Fruit fly (Drosophila melanogaster) whole organism, embryonic: ENCODE data around the gene Snmp2.

ENCODE experiments used
- Abd-B ChIP-seq: fragments of 200-800 bp; sonication (Bioruptor generic); optimal IDR thresholded peaks from 2 replicates; lab custom pipeline; 2018; ENCODE audit warnings: missing biosample characterization, mild to moderate bottlenecking, missing genetic modification characterization, moderate library complexity
- Ada2b ChIP-seq: fragments of 200-800 bp; sonication (Bioruptor generic); IDR thresholded peaks from 2 replicates; pipeline ENCODE4 v1.3.6; 2022; ENCODE audit warnings: missing biosample characterization, missing genetic modification characterization
- Adf1 ChIP-seq: fragments of 200-800 bp; sonication (Bioruptor generic); IDR thresholded peaks from 2 replicates; pipeline ENCODE4 v1.3.6; 2022; ENCODE audit warnings: missing biosample characterization, missing genetic modification characterization
- Antp ChIP-seq: fragments of 200-800 bp; sonication (Bioruptor generic); optimal IDR thresholded peaks from 3 replicates; lab custom pipeline; 2016; ENCODE audit warnings: missing biosample characterization, missing genetic modification characterization
- Asciz ChIP-seq: fragments of 200-800 bp; sonication (Bioruptor generic); optimal IDR thresholded peaks from 2 replicates; lab custom pipeline; 2017; ENCODE audit warnings: missing biosample characterization, mild to moderate bottlenecking, missing genetic modification characterization, missing genetic modification reagents
- Bdp1 ChIP-seq: fragments of 200-800 bp; sonication (Bioruptor generic); optimal IDR thresholded peaks from 3 replicates; lab custom pipeline; 2016; ENCODE audit warnings: missing biosample characterization, missing genetic modification characterization
- CG10321 ChIP-seq: fragments of 200-800 bp; sonication (Bioruptor generic); IDR thresholded peaks from 2 replicates; pipeline ENCODE4 v1.3.6; 2022; ENCODE audit warnings: missing biosample characterization, missing genetic modification characterization
- CG10979 ChIP-seq: fragments of 200-800 bp; sonication (Bioruptor generic); optimal IDR thresholded peaks from 2 replicates; lab custom pipeline; 2018; ENCODE audit warnings: missing biosample characterization, mild to moderate bottlenecking, missing genetic modification characterization, moderate library complexity
- CG15073 ChIP-seq: fragments of 200-800 bp; sonication (Bioruptor generic); optimal IDR thresholded peaks from 2 replicates; lab custom pipeline; 2016; ENCODE audit warnings: missing biosample characterization, missing genetic modification characterization
- CG1529 ChIP-seq: fragments of 200-800 bp; sonication (Bioruptor generic); optimal IDR thresholded peaks from 3 replicates; lab custom pipeline; 2018; ENCODE audit warnings: missing biosample characterization, missing genetic modification characterization
- CG1602 ChIP-seq: fragments of 200-800 bp; sonication (Bioruptor generic); optimal IDR thresholded peaks from 3 replicates; lab custom pipeline; 2016; ENCODE audit warnings: missing biosample characterization, missing genetic modification characterization
- CG16863 ChIP-seq: fragments of 200-800 bp; sonication (Bioruptor generic); optimal IDR thresholded peaks from 3 replicates; lab custom pipeline; 2016; ENCODE audit warnings: missing biosample characterization, missing genetic modification characterization
- CG17328 ChIP-seq: fragments of 200-800 bp; sonication (Bioruptor generic); IDR thresholded peaks from 2 replicates; pipeline ENCODE4 v1.3.6; 2022; ENCODE audit warnings: missing biosample characterization, missing genetic modification characterization
- CG18262 ChIP-seq: fragments of 200-800 bp; optimal IDR thresholded peaks from 3 replicates; lab custom pipeline; 2019; ENCODE audit warnings: missing biosample characterization, mild to moderate bottlenecking, missing genetic modification characterization, moderate library complexity
- CG30431 ChIP-seq: fragments of 200-800 bp; sonication (Bioruptor generic); optimal IDR thresholded peaks from 2 replicates; lab custom pipeline; 2017; ENCODE audit warnings: missing biosample characterization, missing genetic modification characterization
- CG31365 ChIP-seq: fragments of 200-800 bp; sonication (Bioruptor generic); optimal IDR thresholded peaks from 2 replicates; lab custom pipeline; 2018; ENCODE audit warnings: missing biosample characterization, mild to moderate bottlenecking, missing genetic modification characterization
- CG4424 ChIP-seq: fragments of 200-800 bp; sonication (Bioruptor generic); optimal IDR thresholded peaks from 3 replicates; lab custom pipeline; 2016; ENCODE audit warnings: missing biosample characterization, missing genetic modification characterization
- CG4820 ChIP-seq: fragments of 200-800 bp; sonication (Bioruptor generic); optimal IDR thresholded peaks from 3 replicates; lab custom pipeline; 2016; ENCODE audit warnings: missing biosample characterization, missing genetic modification characterization
- CG6813 ChIP-seq: fragments of 200-800 bp; sonication (Bioruptor generic); optimal IDR thresholded peaks from 2 replicates; lab custom pipeline; 2017; ENCODE audit warnings: missing biosample characterization, missing genetic modification characterization, mild to moderate bottlenecking, moderate library complexity, missing genetic modification reagents
- CG6854 ChIP-seq: fragments of 200-800 bp; sonication (Bioruptor generic); optimal IDR thresholded peaks from 3 replicates; lab custom pipeline; 2017; ENCODE audit warnings: missing biosample characterization, mild to moderate bottlenecking, missing genetic modification characterization
- CG7745 ChIP-seq: fragments of 200-800 bp; sonication (Bioruptor generic); optimal IDR thresholded peaks from 2 replicates; lab custom pipeline; 2018; ENCODE audit warnings: missing biosample characterization, mild to moderate bottlenecking, missing genetic modification characterization, moderate library complexity
- CG7963 ChIP-seq: fragments of 200-800 bp; sonication (Bioruptor generic); IDR thresholded peaks from 3 replicates; pipeline ENCODE4 v1.3.6; 2022; ENCODE audit warnings: missing biosample characterization, missing genetic modification characterization; ENCODE audit not compliant: partially characterized antibody
- CkIIα-i1 ChIP-seq: fragments of 200-800 bp; sonication (Bioruptor generic); IDR thresholded peaks from 2 replicates; pipeline ENCODE4 v1.3.6; 2022; ENCODE audit warnings: missing biosample characterization, missing genetic modification characterization
- GATAe ChIP-seq: fragments of 200-800 bp; sonication (Bioruptor generic); conservative IDR thresholded peaks from 2 replicates; pipeline ENCODE4 v1.3.6; 2022; ENCODE audit warnings: missing biosample characterization, missing genetic modification characterization
- HLHmδ ChIP-seq: fragments of 200-800 bp; sonication (Bioruptor generic); optimal IDR thresholded peaks from 2 replicates; lab custom pipeline; 2018; ENCODE audit warnings: missing biosample characterization, mild to moderate bottlenecking, missing genetic modification characterization, moderate library complexity
- Kr ChIP-seq: fragments of 200-800 bp; sonication (Bioruptor generic); optimal IDR thresholded peaks from 2 replicates; lab custom pipeline; 2017; ENCODE audit warnings: missing biosample characterization, mild to moderate bottlenecking, missing genetic modification characterization
- Med ChIP-seq: fragments of 200-800 bp; sonication (Bioruptor generic); peaks from one replicate; lab custom pipeline; 2016; ENCODE audit warnings: missing biosample characterization, missing genetic modification characterization, mild to moderate bottlenecking, inconsistent platforms, moderate library complexity
- NFAT ChIP-seq: fragments of 200-800 bp; sonication (Bioruptor generic); IDR thresholded peaks from 2 replicates; pipeline ENCODE4 v1.3.6; 2022; ENCODE audit warnings: missing biosample characterization, missing genetic modification characterization
- Scr ChIP-seq: fragments of 200-800 bp; sonication (Bioruptor generic); IDR thresholded peaks from 2 replicates; pipeline ENCODE4 v1.3.6; 2022; ENCODE audit warnings: missing biosample characterization, missing genetic modification characterization; ENCODE audit not compliant: partially characterized antibody
- Tbp ChIP-seq: fragments of >200 bp; optimal IDR thresholded peaks from 2 replicates; lab custom pipeline; 2018; ENCODE audit warnings: missing biosample characterization, missing genetic modification characterization
- Xbp1 ChIP-seq: fragments of 200-800 bp; sonication (Bioruptor generic); optimal IDR thresholded peaks from 3 replicates; lab custom pipeline; 2016; ENCODE audit warnings: missing biosample characterization, mild to moderate bottlenecking, missing genetic modification characterization
- bab2 ChIP-seq: fragments of 200-800 bp; sonication (Bioruptor generic); optimal IDR thresholded peaks from 2 replicates; lab custom pipeline; 2016; ENCODE audit warnings: missing biosample characterization, missing genetic modification characterization
- bcd ChIP-seq: fragments of 200-800 bp; sonication (Bioruptor generic); optimal IDR thresholded peaks from 2 replicates; lab custom pipeline; 2017; ENCODE audit warnings: missing biosample characterization, mild to moderate bottlenecking, missing genetic modification characterization
- cato ChIP-seq: fragments of 200-800 bp; sonication (Bioruptor generic); optimal IDR thresholded peaks from 2 replicates; lab custom pipeline; 2016; ENCODE audit warnings: missing biosample characterization, missing genetic modification characterization, borderline replicate concordance
- ci ChIP-seq: fragments of 200-800 bp; sonication (Bioruptor generic); IDR thresholded peaks from 3 replicates; pipeline ENCODE4 v1.3.6; 2022; ENCODE audit warnings: missing biosample characterization, missing genetic modification characterization
- crc ChIP-seq: fragments of 200-800 bp; sonication (Bioruptor generic); optimal IDR thresholded peaks from 2 replicates; lab custom pipeline; 2016; ENCODE audit warnings: missing biosample characterization, missing genetic modification characterization
- crp ChIP-seq, 2 experiments: fragments of 200-800 bp; sonication (Bioruptor generic); optimal IDR thresholded peaks; 2 replicates in 1 of 2; 3 replicates in 1 of 2; lab custom pipeline; 2017; ENCODE audit warnings: missing biosample characterization in 2 of 2, missing genetic modification characterization in 2 of 2, mild to moderate bottlenecking in 1 of 2, moderate library complexity in 1 of 2
- dimm ChIP-seq: fragments of 200-800 bp; sonication (Bioruptor generic); IDR thresholded peaks from 2 replicates; pipeline ENCODE4 v1.3.6; 2022; ENCODE audit warnings: missing biosample characterization, missing genetic modification characterization
- fd64A ChIP-seq: fragments of 200-800 bp; sonication (Bioruptor generic); optimal IDR thresholded peaks from 3 replicates; lab custom pipeline; 2018; ENCODE audit warnings: missing biosample characterization, mild to moderate bottlenecking, missing genetic modification characterization
- gsb-n ChIP-seq: fragments of 200-800 bp; sonication (Bioruptor generic); optimal IDR thresholded peaks from 3 replicates; lab custom pipeline; 2018; ENCODE audit warnings: missing biosample characterization, mild to moderate bottlenecking, missing genetic modification characterization
- hbn ChIP-seq: fragments of 200-800 bp; sonication (Bioruptor generic); IDR thresholded peaks from 2 replicates; pipeline ENCODE4 v1.3.6; 2022; ENCODE audit warnings: missing biosample characterization, missing genetic modification characterization; ENCODE audit not compliant: partially characterized antibody
- jigr1 ChIP-seq: fragments of 200-800 bp; sonication (Bioruptor generic); IDR thresholded peaks from 3 replicates; pipeline ENCODE4 v1.3.6; 2022; ENCODE audit warnings: missing biosample characterization, missing genetic modification characterization
- nom ChIP-seq: fragments of 200-800 bp; sonication (Bioruptor generic); optimal IDR thresholded peaks from 2 replicates; lab custom pipeline; 2017; ENCODE audit warnings: missing biosample characterization, missing genetic modification characterization, mild to moderate bottlenecking, moderate library complexity, missing genetic modification reagents
- p53 ChIP-seq: fragments of 200-800 bp; sonication (Bioruptor generic); optimal IDR thresholded peaks from 2 replicates; lab custom pipeline; 2016; ENCODE audit warnings: missing biosample characterization, missing genetic modification characterization
- repo ChIP-seq: fragments of 200-800 bp; sonication (Bioruptor generic); optimal IDR thresholded peaks from 2 replicates; lab custom pipeline; 2016; ENCODE audit warnings: missing biosample characterization, missing genetic modification characterization
- run ChIP-seq: fragments of 200-800 bp; sonication (Bioruptor generic); optimal IDR thresholded peaks from 3 replicates; lab custom pipeline; 2018; ENCODE audit warnings: missing biosample characterization, mild to moderate bottlenecking, missing genetic modification characterization
- schlank ChIP-seq: fragments of 200-800 bp; sonication (Bioruptor generic); optimal IDR thresholded peaks from 2 replicates; lab custom pipeline; 2018; ENCODE audit warnings: missing biosample characterization, mild to moderate bottlenecking, missing genetic modification characterization
- sd ChIP-seq: fragments of 200-800 bp; sonication (Bioruptor generic); optimal IDR thresholded peaks from 3 replicates; lab custom pipeline; 2018; ENCODE audit warnings: missing biosample characterization, mild to moderate bottlenecking, missing genetic modification characterization, moderate library complexity
- tio ChIP-seq: fragments of 200-800 bp; sonication (Bioruptor generic); optimal IDR thresholded peaks from 2 replicates; lab custom pipeline; 2017; ENCODE audit warnings: missing biosample characterization, missing genetic modification characterization, inconsistent platforms
- vvl ChIP-seq: fragments of 200-800 bp; sonication (Bioruptor generic); IDR thresholded peaks from 2 replicates; pipeline ENCODE4 v1.3.6; 2022; ENCODE audit warnings: missing biosample characterization, missing genetic modification characterization

The Snmp2 gene

dm6 chr3L:7782051-7782682 is 39.3 kb upstream of the Snmp2 start (continued):
- TF ChIP-seq ci (GFP tag; lab: Robert Waterston, UW): no peak
- TF ChIP-seq CG7745 (tag; lab: Kevin White, UChicago): no peak
- TF ChIP-seq CG18262 (tag; lab: Kevin White, UChicago): no peak
- no peak for TF ChIP-seq CG4424 (GFP tag; lab: Kevin White, UChicago)
- TF ChIP-seq jigr1: no peak
- TF ChIP-seq vvl: no peak
- no peak for TF ChIP-seq Scr
- no peak for TF ChIP-seq CG30431
- peak; percentile 52 for TF ChIP-seq Asciz
- no peak for TF ChIP-seq CG16863
- no peak for TF ChIP-seq HLHmδ (GFP tag; lab: Kevin White, UChicago)
- TF ChIP-seq tio (GFP tag; lab: Kevin White, UChicago): no peak
- TF ChIP-seq GATAe (GFP tag; lab: Robert Waterston, UW): peak; percentile 15; the same call in 1 of the 2 replicates
- TF ChIP-seq bab2: no peak
- TF ChIP-seq CG4820: no peak
- peak; percentile 46 for TF ChIP-seq schlank (tag; lab: Kevin White, UChicago)
- no peak for TF ChIP-seq CG15073 (GFP tag; lab: Kevin White, UChicago)
- TF ChIP-seq CG6854 (GFP tag; lab: Kevin White, UChicago): no peak
- no peak for TF ChIP-seq CG7963 (GFP tag; lab: Robert Waterston, UW)
- no peak for TF ChIP-seq Adf1 (GFP tag; lab: Robert Waterston, UW)
- TF ChIP-seq CG6813: peak; percentile 63
- no peak for TF ChIP-seq CG31365 (tag; lab: Kevin White, UChicago)
- TF ChIP-seq CG1602 (GFP tag; lab: Kevin White, UChicago): no peak
- no peak for TF ChIP-seq CG17328
- peak; percentile 81 for TF ChIP-seq sd (tag; lab: Kevin White, UChicago)
- no peak for TF ChIP-seq hbn (GFP tag; lab: Robert Waterston, UW)
- TF ChIP-seq p53 (GFP tag; lab: Kevin White, UChicago): no peak
- peak; percentile 86 for TF ChIP-seq Med
- no peak for TF ChIP-seq repo (GFP tag; lab: Kevin White, UChicago)
- peak; percentile 1 for TF ChIP-seq gsb-n (tag; lab: Kevin White, UChicago)
- no peak for TF ChIP-seq nom (GFP tag; lab: Kevin White, UChicago)
- TF ChIP-seq bcd (GFP tag; lab: Kevin White, UChicago): no peak
- no peak for TF ChIP-seq fd64A (GFP tag; lab: Kevin White, UChicago)
- TF ChIP-seq Tbp: no peak
- TF ChIP-seq Ada2b (GFP tag; lab: Robert Waterston, UW): no peak
- no peak for TF ChIP-seq crp (GFP tag; optimal IDR thresholded peaks at IDR 0.05; lab: Kevin White, UChicago)
- TF ChIP-seq dimm (GFP tag; lab: Robert Waterston, UW): no peak
- TF ChIP-seq Bdp1 (GFP tag; lab: Kevin White, UChicago): no peak
- no peak for TF ChIP-seq cato (GFP tag; lab: Kevin White, UChicago)
- TF ChIP-seq run (tag; lab: Kevin White, UChicago): peak; percentile 55
- TF ChIP-seq Abd-B: no peak
- no peak for TF ChIP-seq Kr (GFP tag; lab: Kevin White, UChicago)
- no peak for TF ChIP-seq CG1529 (GFP tag; lab: Kevin White, UChicago)
- TF ChIP-seq crc (GFP tag; lab: Kevin White, UChicago): no peak
- no peak for TF ChIP-seq CG10321 (GFP tag; lab: Robert Waterston, UW)
- no peak for TF ChIP-seq CG10979 (tag; lab: Kevin White, UChicago)
- TF ChIP-seq Xbp1 (GFP tag; lab: Kevin White, UChicago): no peak
- TF ChIP-seq CkIIα-i1 (GFP tag; lab: Robert Waterston, UW): no peak
- no peak for TF ChIP-seq NFAT (GFP tag; lab: Robert Waterston, UW)
- TF ChIP-seq Antp (GFP tag; lab: Kevin White, UChicago): no peak
